Fruit fly (Drosophila melanogaster): ENCODE results near the gene cni.

The cni gene

DNA sequence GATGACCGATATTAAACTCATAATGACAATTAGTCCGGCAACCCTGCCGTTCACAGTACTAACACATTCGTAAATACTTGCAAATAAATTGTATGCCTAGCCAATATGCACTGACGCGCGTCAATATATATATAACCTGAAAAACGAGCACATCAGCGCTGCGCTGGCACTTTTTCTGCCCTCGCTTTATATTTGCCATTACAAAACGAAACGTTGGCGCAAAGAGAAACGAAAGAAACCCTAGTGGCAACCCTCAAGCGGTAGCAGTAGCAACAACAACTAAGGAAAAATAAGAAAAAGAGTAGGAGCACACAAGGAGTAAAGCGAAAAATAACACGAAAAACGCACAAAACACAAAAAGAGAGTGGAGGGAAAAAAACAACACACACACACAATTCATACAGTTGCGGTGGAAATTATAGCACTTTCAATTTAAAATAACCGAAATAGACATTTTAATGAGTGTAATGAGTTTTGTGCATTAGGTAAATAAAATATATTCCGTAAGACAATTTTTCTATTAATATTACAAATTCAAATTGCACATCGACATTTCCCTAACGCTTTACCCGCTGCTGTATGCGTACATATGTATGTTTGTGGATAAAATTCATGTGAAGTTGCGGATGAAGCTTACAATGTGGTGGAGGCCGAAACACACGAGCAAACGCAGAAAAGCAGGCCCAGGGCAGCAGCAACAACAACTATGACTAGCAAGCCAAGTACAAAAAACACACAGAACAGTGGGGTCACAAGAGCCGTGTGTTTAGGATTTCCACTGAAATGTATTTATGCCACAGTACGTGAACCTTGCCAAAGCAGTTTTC lies 40.4 kb upstream of the cni start:
- TF ChIP-seq CG8159 (tag; optimal IDR thresholded peaks at IDR 0.05), result peak; percentile 99
- TF ChIP-seq rn (GFP tag; IDR thresholded peaks at IDR 0.05), result peak; percentile 97
- peak; percentile 99 for TF ChIP-seq CG32121 (GFP tag; IDR thresholded peaks at IDR 0.05)
- TF ChIP-seq EcR (GFP tag; optimal IDR thresholded peaks at IDR 0.05), result peak; percentile 73
- TF ChIP-seq fd96Ca (GFP tag; IDR thresholded peaks at IDR 0.05), result peak; percentile 98
- TF ChIP-seq CG17806 (tag; optimal IDR thresholded peaks at IDR 0.05), result peak; percentile 99
- peak; percentile 99 for TF ChIP-seq Ets98B (GFP tag; IDR thresholded peaks at IDR 0.05)
- TF ChIP-seq Pif1A (GFP tag; optimal IDR thresholded peaks at IDR 0.05), result peak; percentile 99
- peak; percentile 82 for TF ChIP-seq CG10348 (GFP tag; IDR thresholded peaks at IDR 0.05)
- TF ChIP-seq CG9948 (tag; optimal IDR thresholded peaks at IDR 0.05), result peak; percentile 99
- peak; percentile 98 for TF ChIP-seq gl (tag; optimal IDR thresholded peaks at IDR 0.05)
- TF ChIP-seq D1 (tag; optimal IDR thresholded peaks at IDR 0.05), result peak; percentile 98
- peak; percentile 99 for TF ChIP-seq Snoo (tag; optimal IDR thresholded peaks at IDR 0.05)
- TF ChIP-seq CG8301 (tag; optimal IDR thresholded peaks at IDR 0.05), result peak; percentile 99
- TF ChIP-seq CG12605 (GFP tag; IDR thresholded peaks at IDR 0.05), result peak; percentile 99
- peak; percentile 99 for TF ChIP-seq CG4496 (GFP tag; IDR thresholded peaks at IDR 0.05)
- peak; percentile 98 for TF ChIP-seq CG13204 (GFP tag; optimal IDR thresholded peaks at IDR 0.05)
- TF ChIP-seq CG14655 (GFP tag; optimal IDR thresholded peaks at IDR 0.05), result peak; percentile 99
- peak; percentile 99 for TF ChIP-seq CG34367 (tag; optimal IDR thresholded peaks at IDR 0.05)
- peak; percentile 99 for TF ChIP-seq CG15710 (tag; optimal IDR thresholded peaks at IDR 0.05)
- TF ChIP-seq Pif1B (GFP tag; optimal IDR thresholded peaks at IDR 0.05), result peak; percentile 99

DNA sequence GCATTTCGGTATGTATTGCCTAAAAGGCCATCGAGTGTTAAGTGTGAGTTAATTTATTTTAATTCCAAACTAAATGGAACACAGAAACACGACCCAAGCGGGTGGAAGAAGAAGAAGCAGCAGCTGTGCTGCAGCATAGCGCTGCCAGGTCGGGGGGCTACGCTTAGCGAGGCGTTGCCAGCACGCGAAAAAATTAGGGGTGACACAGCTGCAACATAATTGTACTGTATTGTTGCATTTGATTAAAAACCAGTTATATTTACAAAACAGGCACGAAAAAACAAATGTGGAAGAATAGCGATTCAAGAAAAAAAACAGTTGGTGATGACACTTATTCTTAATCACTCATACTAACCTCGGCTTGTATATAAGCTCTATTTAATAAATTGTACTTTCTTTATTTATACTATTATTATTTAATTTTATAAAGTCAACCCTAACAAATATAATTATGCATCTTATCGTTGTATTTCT lies 39.7 kb upstream of the cni start:
- TF ChIP-seq D1 (tag; optimal IDR thresholded peaks at IDR 0.05), result no peak
- peak; percentile 68 for TF ChIP-seq CG32121 (GFP tag; IDR thresholded peaks at IDR 0.05)
- no peak for TF ChIP-seq gl (tag; optimal IDR thresholded peaks at IDR 0.05)
- no peak for TF ChIP-seq CG9948 (tag; optimal IDR thresholded peaks at IDR 0.05)
- peak; percentile 9 for TF ChIP-seq CG17806 (tag; optimal IDR thresholded peaks at IDR 0.05)
- TF ChIP-seq CG4496 (GFP tag; IDR thresholded peaks at IDR 0.05), result peak; percentile 77; the same call in 2 of the 3 replicates
- TF ChIP-seq CG13204 (GFP tag; optimal IDR thresholded peaks at IDR 0.05), result no peak
- TF ChIP-seq CG8301 (tag; optimal IDR thresholded peaks at IDR 0.05), result no peak
- TF ChIP-seq EcR (GFP tag; optimal IDR thresholded peaks at IDR 0.05), result no peak
- TF ChIP-seq CG14655 (GFP tag; optimal IDR thresholded peaks at IDR 0.05), result no peak
- TF ChIP-seq CG8159 (tag; optimal IDR thresholded peaks at IDR 0.05), result no peak
- peak; percentile 74 for TF ChIP-seq Snoo (tag; optimal IDR thresholded peaks at IDR 0.05)
- peak; percentile 45; the same call in 1 of the 2 replicates for TF ChIP-seq rn (GFP tag; IDR thresholded peaks at IDR 0.05)
- peak; percentile 62; the same call in 2 of the 3 replicates for TF ChIP-seq fd96Ca (GFP tag; IDR thresholded peaks at IDR 0.05)
- TF ChIP-seq Ets98B (GFP tag; IDR thresholded peaks at IDR 0.05), result peak; percentile 40
- TF ChIP-seq Pif1A (GFP tag; optimal IDR thresholded peaks at IDR 0.05), result no peak
- no peak for TF ChIP-seq CG34367 (tag; optimal IDR thresholded peaks at IDR 0.05)
- TF ChIP-seq CG15710 (tag; optimal IDR thresholded peaks at IDR 0.05), result peak; percentile 46
- TF ChIP-seq Pif1B (GFP tag; optimal IDR thresholded peaks at IDR 0.05), result no peak

DNA sequence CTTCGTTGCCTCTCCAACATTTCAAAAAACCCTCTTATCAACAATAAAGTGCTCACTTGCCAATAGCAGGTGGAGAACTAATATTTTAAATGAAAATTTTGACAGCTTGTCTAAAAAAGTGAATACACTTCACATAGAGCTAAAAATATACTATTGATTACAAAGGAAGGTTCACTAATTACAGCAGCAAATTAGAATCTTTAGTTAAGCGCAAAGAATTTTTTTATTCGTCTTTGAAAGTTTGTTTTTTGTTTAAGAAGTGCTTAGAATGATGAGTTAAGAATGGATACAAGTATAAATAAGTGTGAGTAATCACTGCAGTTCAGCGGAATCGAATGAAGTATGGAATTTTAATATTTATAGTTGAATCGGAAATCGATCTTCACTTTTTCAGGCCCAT lies 31.7 kb upstream of the cni start, which contains the start of gene CG44405:
Gene CG44405 (minus strand): TSS at position 101 of the 400 bp plus-strand sequence.
- TF ChIP-seq CG12605 (GFP tag; IDR thresholded peaks at IDR 0.05) (no peak), gl (tag; optimal IDR thresholded peaks at IDR 0.05) (no peak), CG34367 (tag; optimal IDR thresholded peaks at IDR 0.05) (no peak), CG17806 (tag; optimal IDR thresholded peaks at IDR 0.05) (no peak), CG10348 (GFP tag; IDR thresholded peaks at IDR 0.05) (no peak), CG14655 (GFP tag; optimal IDR thresholded peaks at IDR 0.05) (no peak), CG8159 (tag; optimal IDR thresholded peaks at IDR 0.05) (no peak), Pif1A (GFP tag; optimal IDR thresholded peaks at IDR 0.05) (no peak), fd96Ca (GFP tag; IDR thresholded peaks at IDR 0.05) (no peak), EcR (GFP tag; optimal IDR thresholded peaks at IDR 0.05) (no peak), CG32121 (GFP tag; IDR thresholded peaks at IDR 0.05) (no peak)

DNA sequence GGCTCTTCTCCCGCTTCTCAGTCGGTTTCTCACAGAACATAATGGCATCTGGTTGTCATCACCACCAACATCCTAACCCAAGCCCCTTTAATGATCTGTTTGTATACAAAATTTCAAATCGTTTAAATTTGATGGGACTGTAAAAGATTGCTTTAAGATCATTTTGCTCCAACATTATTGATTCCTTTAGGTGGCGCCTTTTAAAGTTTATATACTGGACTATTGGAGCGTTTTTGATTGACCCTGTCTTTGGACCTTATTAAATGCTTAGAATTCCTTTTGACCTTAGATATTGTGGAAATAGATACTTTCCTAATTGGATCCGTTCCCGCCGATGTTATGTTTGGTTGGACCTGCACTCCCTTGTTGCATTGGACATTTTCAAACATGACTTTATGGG lies 29.7 kb upstream of the cni start, which contains the start of gene CG42266:
Gene CG42266 (minus strand): TSS at position 101 of the 400 bp plus-strand sequence.
- TF ChIP-seq EcR (GFP tag; optimal IDR thresholded peaks at IDR 0.05) (no peak), CG10348 (GFP tag; IDR thresholded peaks at IDR 0.05) (no peak), CG14655 (GFP tag; optimal IDR thresholded peaks at IDR 0.05) (no peak), Ets98B (GFP tag; IDR thresholded peaks at IDR 0.05) (no peak), CG8159 (tag; optimal IDR thresholded peaks at IDR 0.05) (no peak), rn (GFP tag; IDR thresholded peaks at IDR 0.05) (no peak), Snoo (tag; optimal IDR thresholded peaks at IDR 0.05) (no peak), CG34367 (tag; optimal IDR thresholded peaks at IDR 0.05) (no peak), CG17806 (tag; optimal IDR thresholded peaks at IDR 0.05) (no peak), CG32121 (GFP tag; IDR thresholded peaks at IDR 0.05) (no peak), Pif1A (GFP tag; optimal IDR thresholded peaks at IDR 0.05) (no peak), CG4496 (GFP tag; IDR thresholded peaks at IDR 0.05) (no peak), fd96Ca (GFP tag; IDR thresholded peaks at IDR 0.05) (no peak), CG13204 (GFP tag; optimal IDR thresholded peaks at IDR 0.05) (no peak), CG8301 (tag; optimal IDR thresholded peaks at IDR 0.05) (no peak), CG9948 (tag; optimal IDR thresholded peaks at IDR 0.05) (no peak), D1 (tag; optimal IDR thresholded peaks at IDR 0.05) (no peak)

DNA sequence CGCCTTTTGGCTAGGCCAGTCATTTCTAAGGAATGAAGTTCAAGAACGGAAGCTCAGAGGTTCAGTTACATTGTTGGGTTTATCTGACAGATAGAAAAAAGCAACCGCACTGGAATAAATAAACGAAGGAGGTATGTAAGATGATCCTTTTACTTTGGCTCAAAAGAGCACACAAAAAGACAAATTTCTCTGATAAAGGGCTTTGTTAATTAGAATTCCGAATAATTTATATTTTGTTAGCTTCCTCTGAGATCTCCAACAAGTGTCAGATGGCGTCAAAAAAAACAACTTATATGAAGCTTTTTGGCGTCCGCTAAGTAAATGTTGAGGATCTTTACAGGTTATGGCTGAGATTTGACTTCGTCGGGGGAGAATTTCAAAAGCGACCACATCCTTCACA lies 27.3 kb upstream of the cni start, which contains the start of gene CG31817:
Gene CG31817 (minus strand): TSS at position 101 of the 400 bp plus-strand sequence.
- TF ChIP-seq Ets98B (GFP tag; IDR thresholded peaks at IDR 0.05), result no peak
- TF ChIP-seq EcR (GFP tag; optimal IDR thresholded peaks at IDR 0.05), result no peak
- no peak for TF ChIP-seq rn (GFP tag; IDR thresholded peaks at IDR 0.05)
- no peak for TF ChIP-seq D1 (tag; optimal IDR thresholded peaks at IDR 0.05)
- TF ChIP-seq CG8159 (tag; optimal IDR thresholded peaks at IDR 0.05), result no peak
- no peak for TF ChIP-seq CG34367 (tag; optimal IDR thresholded peaks at IDR 0.05)
- TF ChIP-seq Pif1B (GFP tag; optimal IDR thresholded peaks at IDR 0.05), result no peak
- TF ChIP-seq CG17806 (tag; optimal IDR thresholded peaks at IDR 0.05), result no peak
- no peak for TF ChIP-seq CG9948 (tag; optimal IDR thresholded peaks at IDR 0.05)
- TF ChIP-seq CG14655 (GFP tag; optimal IDR thresholded peaks at IDR 0.05), result no peak

Measured in whole organism, pupa.